Fruit fly (Drosophila melanogaster) whole organism, embryonic: ENCODE data around the gene frm.

Experiments used
- B-H1 ChIP-seq: fragments of 200-800 bp; sonication (Bioruptor generic); IDR thresholded peaks from 3 replicates; pipeline ENCODE4 v1.3.6; 2022; ENCODE audit warnings: missing biosample characterization, missing genetic modification characterization
- Bteb2 ChIP-seq: fragments of 200-800 bp; sonication (Bioruptor generic); optimal IDR thresholded peaks from 2 replicates; lab custom pipeline; 2016; ENCODE audit warnings: missing biosample characterization, missing genetic modification characterization
- CG12299 ChIP-seq: fragments of 200-800 bp; sonication (Bioruptor generic); optimal IDR thresholded peaks from 2 replicates; lab custom pipeline; 2018; ENCODE audit warnings: missing biosample characterization, mild to moderate bottlenecking, missing genetic modification characterization
- CG12744 ChIP-seq: fragments of 200-800 bp; sonication (Bioruptor generic); optimal IDR thresholded peaks from 2 replicates; lab custom pipeline; 2016; ENCODE audit warnings: missing biosample characterization, missing genetic modification characterization
- CG13775 ChIP-seq: fragments of 200-800 bp; sonication (Bioruptor generic); optimal IDR thresholded peaks from 3 replicates; lab custom pipeline; 2017; ENCODE audit warnings: missing biosample characterization, mild to moderate bottlenecking, missing genetic modification characterization
- CG1529 ChIP-seq: fragments of 200-800 bp; sonication (Bioruptor generic); optimal IDR thresholded peaks from 3 replicates; lab custom pipeline; 2018; ENCODE audit warnings: missing biosample characterization, missing genetic modification characterization
- CG16779 ChIP-seq: fragments of 200-800 bp; sonication (Bioruptor generic); IDR thresholded peaks from 2 replicates; pipeline ENCODE4 v1.3.6; 2022; ENCODE audit warnings: missing biosample characterization, missing genetic modification characterization
- CG16813 ChIP-seq: fragments of 200-800 bp; sonication (Bioruptor generic); IDR thresholded peaks from 3 replicates; pipeline ENCODE4 v1.3.6; 2022; ENCODE audit warnings: missing biosample characterization, missing genetic modification characterization; ENCODE audit not compliant: partially characterized antibody
- CG1792 ChIP-seq: fragments of 200-800 bp; sonication (Bioruptor generic); optimal IDR thresholded peaks from 2 replicates; lab custom pipeline; 2016; ENCODE audit warnings: missing biosample characterization, missing genetic modification characterization
- CG18764 ChIP-seq: fragments of 200-800 bp; sonication (Bioruptor generic); optimal IDR thresholded peaks from 3 replicates; lab custom pipeline; 2016; ENCODE audit warnings: missing biosample characterization, missing genetic modification characterization
- CG3281 ChIP-seq: fragments of 200-800 bp; sonication (Bioruptor generic); optimal IDR thresholded peaks from 3 replicates; lab custom pipeline; 2017; ENCODE audit warnings: missing biosample characterization, mild to moderate bottlenecking, missing genetic modification characterization
- CG4404 ChIP-seq: fragments of 200-800 bp; sonication (Bioruptor generic); IDR thresholded peaks from 2 replicates; pipeline ENCODE4 v1.3.6; 2022; ENCODE audit warnings: missing biosample characterization, missing genetic modification characterization
- CG6791 ChIP-seq: fragments of 200-800 bp; sonication (Bioruptor generic); IDR thresholded peaks from 3 replicates; pipeline ENCODE4 v1.3.6; 2022; ENCODE audit warnings: missing biosample characterization, missing genetic modification characterization; ENCODE audit not compliant: partially characterized antibody
- CG7928 ChIP-seq: fragments of 200-800 bp; sonication (Bioruptor generic); optimal IDR thresholded peaks from 2 replicates; lab custom pipeline; 2017; ENCODE audit warnings: missing biosample characterization, mild to moderate bottlenecking, missing genetic modification characterization
- CG8478 ChIP-seq: fragments of >200 bp; optimal IDR thresholded peaks from 2 replicates; lab custom pipeline; 2018
- CG9797 ChIP-seq: fragments of 200-800 bp; sonication (Bioruptor generic); optimal IDR thresholded peaks from 3 replicates; lab custom pipeline; 2018; ENCODE audit warnings: missing biosample characterization, mild to moderate bottlenecking, missing genetic modification characterization
- CG9876 ChIP-seq: fragments of 200-800 bp; sonication (Bioruptor generic); optimal IDR thresholded peaks from 2 replicates; lab custom pipeline; 2016; ENCODE audit warnings: missing biosample characterization, missing genetic modification characterization
- CTCF ChIP-seq: fragments of 200-800 bp; sonication (Bioruptor generic); optimal IDR thresholded peaks from 2 replicates; lab custom pipeline; 2017; ENCODE audit warnings: missing biosample characterization, mild to moderate bottlenecking, missing genetic modification characterization, moderate library complexity
- Deaf1 ChIP-seq: fragments of 200-800 bp; optimal IDR thresholded peaks from 3 replicates; lab custom pipeline; 2019; ENCODE audit warnings: missing biosample characterization, mild to moderate bottlenecking, missing genetic modification characterization, moderate library complexity
- HLH4C ChIP-seq: fragments of 200-800 bp; sonication (Bioruptor generic); IDR thresholded peaks from 3 replicates; pipeline ENCODE4 v1.3.6; 2022; ENCODE audit warnings: missing biosample characterization, missing genetic modification characterization; ENCODE audit not compliant: partially characterized antibody
- Hr78 ChIP-seq, 2 experiments: fragments of 200-800 bp in 1 of 2; fragments of >200 bp in 1 of 2; sonication (Bioruptor generic) in 1 of 2; optimal IDR thresholded peaks; 2 replicates each; lab custom pipeline; 2017 to 2019; ENCODE audit warnings: missing biosample characterization in 2 of 2, missing genetic modification characterization in 2 of 2, mild to moderate bottlenecking in 1 of 2, moderate library complexity in 1 of 2
- Nf-YA ChIP-seq: fragments of 200-800 bp; sonication (Bioruptor generic); IDR thresholded peaks from 2 replicates; pipeline ENCODE4 v1.3.6; 2022; ENCODE audit warnings: missing biosample characterization, missing genetic modification characterization
- Ptx1 ChIP-seq: fragments of 200-800 bp; sonication (Bioruptor generic); IDR thresholded peaks from 2 replicates; pipeline ENCODE4 v1.3.6; 2022; ENCODE audit warnings: missing biosample characterization, missing genetic modification characterization
- Rx ChIP-seq: fragments of 200-800 bp; sonication (Bioruptor generic); IDR thresholded peaks from 2 replicates; pipeline ENCODE4 v1.3.6; 2022; ENCODE audit warnings: missing biosample characterization, missing genetic modification characterization
- Sry-β ChIP-seq: fragments of 200-800 bp; sonication (Bioruptor generic); optimal IDR thresholded peaks from 2 replicates; lab custom pipeline; 2018; ENCODE audit warnings: missing biosample characterization, mild to moderate bottlenecking, missing genetic modification characterization, moderate library complexity
- TFAM ChIP-seq: fragments of 200-800 bp; sonication (Bioruptor generic); optimal IDR thresholded peaks from 2 replicates; lab custom pipeline; 2017; ENCODE audit warnings: missing biosample characterization, missing genetic modification characterization, inconsistent platforms
- Trl ChIP-seq, 3 experiments: fragments of >200 bp in 2 of 3; fragments of 200-800 bp in 1 of 3; sonication (Bioruptor generic) in 1 of 3; optimal IDR thresholded peaks; 2 replicates in 1 of 3; 3 replicates in 2 of 3; lab custom pipeline; 2016 to 2017; ENCODE audit warnings: missing biosample characterization in 1 of 3, missing genetic modification characterization in 1 of 3
- ash1 ChIP-seq: fragments of 200-800 bp; sonication (Bioruptor generic); optimal IDR thresholded peaks from 2 replicates; lab custom pipeline; 2018; ENCODE audit warnings: missing biosample characterization, mild to moderate bottlenecking, missing genetic modification characterization
- chinmo ChIP-seq: fragments of 200-800 bp; sonication (Bioruptor generic); IDR thresholded peaks from 4 replicates; pipeline ENCODE4 v1.3.6; 2022; ENCODE audit warnings: missing biosample characterization, missing genetic modification characterization; ENCODE audit not compliant: partially characterized antibody
- gro ChIP-seq: fragments of 200-800 bp; sonication (Bioruptor generic); optimal IDR thresholded peaks from 2 replicates; lab custom pipeline; 2016; ENCODE audit warnings: missing biosample characterization, missing genetic modification characterization
- ind ChIP-seq: fragments of 200-800 bp; sonication (Bioruptor generic); optimal IDR thresholded peaks from 3 replicates; lab custom pipeline; 2016; ENCODE audit warnings: missing biosample characterization, missing genetic modification characterization
- kni ChIP-seq: fragments of 200-800 bp; sonication (Bioruptor generic); optimal IDR thresholded peaks from 3 replicates; lab custom pipeline; 2017; ENCODE audit warnings: mild to moderate bottlenecking, missing biosample characterization, missing genetic modification reagents, missing genetic modification characterization
- lab ChIP-seq: fragments of 200-800 bp; sonication (Bioruptor generic); optimal IDR thresholded peaks from 3 replicates; lab custom pipeline; 2017; ENCODE audit warnings: missing biosample characterization, missing genetic modification characterization, mild to moderate bottlenecking, moderate library complexity, missing genetic modification reagents
- lmd ChIP-seq: fragments of 200-800 bp; sonication (Bioruptor generic); IDR thresholded peaks from 2 replicates; pipeline ENCODE4 v1.3.6; 2022; ENCODE audit warnings: missing biosample characterization, missing genetic modification characterization
- lov ChIP-seq, 2 experiments: fragments of 200-800 bp in 1 of 2; fragments of >200 bp in 1 of 2; sonication (Bioruptor generic) in 1 of 2; IDR thresholded peaks in 1 of 2; optimal IDR thresholded peaks in 1 of 2; 2 replicates in 1 of 2; 3 replicates in 1 of 2; pipeline versions ENCODE4 v1.3.6 to Lab custom; 2017 to 2022; ENCODE audit warnings: missing biosample characterization in 1 of 2, missing genetic modification characterization in 1 of 2
- maf-S ChIP-seq: fragments of 200-800 bp; sonication (Bioruptor generic); optimal IDR thresholded peaks from 2 replicates; lab custom pipeline; 2016; ENCODE audit warnings: missing biosample characterization, missing genetic modification characterization
- mam ChIP-seq: fragments of 200-800 bp; sonication (Bioruptor generic); optimal IDR thresholded peaks from 3 replicates; lab custom pipeline; 2016; ENCODE audit warnings: missing biosample characterization, missing genetic modification characterization
- mld ChIP-seq: fragments of 200-800 bp; sonication (Bioruptor generic); IDR thresholded peaks from 3 replicates; pipeline ENCODE4 v1.3.6; 2022; ENCODE audit warnings: missing biosample characterization, missing genetic modification characterization; ENCODE audit not compliant: partially characterized antibody
- nau ChIP-seq: fragments of 200-800 bp; sonication (Bioruptor generic); optimal IDR thresholded peaks from 3 replicates; lab custom pipeline; 2017; ENCODE audit warnings: missing biosample characterization, mild to moderate bottlenecking, missing genetic modification characterization, missing genetic modification reagents
- nerfin-1 ChIP-seq: fragments of 200-800 bp; sonication (Bioruptor generic); optimal IDR thresholded peaks from 3 replicates; lab custom pipeline; 2019; ENCODE audit warnings: missing biosample characterization, mild to moderate bottlenecking, missing genetic modification characterization, moderate library complexity
- nerfin-2 ChIP-seq: fragments of 200-800 bp; sonication (Bioruptor generic); IDR thresholded peaks from 2 replicates; pipeline ENCODE4 v1.3.6; 2022; ENCODE audit warnings: missing biosample characterization, missing genetic modification characterization; ENCODE audit not compliant: partially characterized antibody
- nmo ChIP-seq: fragments of 200-800 bp; sonication (Bioruptor generic); optimal IDR thresholded peaks from 2 replicates; lab custom pipeline; 2018; ENCODE audit warnings: missing biosample characterization, mild to moderate bottlenecking, missing genetic modification characterization, moderate library complexity
- pros ChIP-seq: fragments of 200-800 bp; sonication (Bioruptor generic); optimal IDR thresholded peaks from 3 replicates; lab custom pipeline; 2019; ENCODE audit warnings: missing biosample characterization, mild to moderate bottlenecking, missing genetic modification characterization, moderate library complexity
- sima ChIP-seq: fragments of 200-800 bp; sonication (Bioruptor generic); optimal IDR thresholded peaks from 2 replicates; lab custom pipeline; 2016; ENCODE audit warnings: missing biosample characterization, missing genetic modification characterization
- stwl ChIP-seq: fragments of 200-800 bp; sonication (Bioruptor generic); optimal IDR thresholded peaks from 3 replicates; lab custom pipeline; 2018; ENCODE audit warnings: missing biosample characterization, mild to moderate bottlenecking, missing genetic modification characterization, moderate library complexity
- sug ChIP-seq: fragments of 200-800 bp; optimal IDR thresholded peaks from 2 replicates; lab custom pipeline; 2019; ENCODE audit warnings: missing biosample characterization, mild to moderate bottlenecking, missing genetic modification characterization, moderate library complexity
- tll ChIP-seq, 2 experiments: fragments of 200-800 bp in 1 of 2; fragments of >200 bp in 1 of 2; sonication (Bioruptor generic) in 1 of 2; optimal IDR thresholded peaks; 2 replicates each; lab custom pipeline; 2017 to 2019; ENCODE audit warnings: missing biosample characterization in 2 of 2, missing genetic modification characterization in 2 of 2, mild to moderate bottlenecking in 1 of 2, moderate library complexity in 1 of 2
- tup ChIP-seq: fragments of 200-800 bp; sonication (Bioruptor generic); optimal IDR thresholded peaks from 2 replicates; lab custom pipeline; 2016; ENCODE audit warnings: missing biosample characterization, mild to moderate bottlenecking, missing genetic modification characterization, moderate library complexity
- z ChIP-seq: fragments of 200-800 bp; sonication (Bioruptor generic); IDR thresholded peaks from 3 replicates; pipeline ENCODE4 v1.3.6; 2022; ENCODE audit warnings: missing biosample characterization, missing genetic modification characterization

Gene frm

DNA sequence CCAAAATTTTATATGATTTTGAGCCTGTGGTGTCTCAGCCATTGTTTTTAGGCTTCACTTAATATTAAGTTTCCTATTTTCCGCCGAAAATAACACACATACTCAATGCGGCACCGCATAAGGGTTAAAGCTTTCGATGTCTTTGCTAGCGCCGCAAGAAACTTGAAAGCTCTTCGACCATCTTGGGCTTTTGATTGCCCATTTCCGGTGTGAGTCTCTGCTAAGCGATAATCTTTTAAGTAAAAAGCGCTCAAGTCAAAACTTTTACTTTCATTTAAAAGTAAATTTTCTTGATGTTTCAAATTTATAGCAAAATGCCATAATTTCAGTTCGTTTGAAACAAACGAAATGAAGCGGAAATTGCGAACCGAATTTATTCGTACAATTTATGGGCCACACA lies 39.0 kb downstream of the frm start (continued):
- TF ChIP-seq Deaf1 (peak; percentile 73), CG9876 (GFP tag; lab: Kevin White, UChicago) (peak; percentile 90), CG1529 (GFP tag; lab: Kevin White, UChicago) (peak; percentile 82), nerfin-2 (GFP tag; lab: Robert Waterston, UW) (no peak), TFAM (peak; percentile 75), Bteb2 (peak; percentile 91), ash1 (peak; percentile 80), CTCF (peak; percentile 87), maf-S (GFP tag; lab: Kevin White, UChicago) (peak; percentile 85), Rx (GFP tag; lab: Robert Waterston, UW) (peak; percentile 87), lmd (GFP tag; lab: Robert Waterston, UW) (peak; percentile 69; the same call in 1 of the 2 replicates), gro (peak; percentile 96), lab (peak; percentile 97), sima (peak; percentile 72), CG1792 (GFP tag; lab: Kevin White, UChicago) (peak; percentile 79), stwl (tag; lab: Kevin White, UChicago) (peak; percentile 76), mld (GFP tag; lab: Robert Waterston, UW) (no peak), CG9797 (GFP tag; lab: Kevin White, UChicago) (no peak), CG12299 (tag; lab: Kevin White, UChicago) (peak; percentile 82), tll (GFP tag; optimal IDR thresholded peaks at IDR 0.05; lab: Kevin White, UChicago) (no peak), CG8478 (no peak), CG7928 (GFP tag; lab: Kevin White, UChicago) (peak; percentile 67), pros (GFP tag; lab: Kevin White, UChicago) (peak; percentile 64), CG6791 (GFP tag; lab: Robert Waterston, UW) (no peak), HLH4C (GFP tag; lab: Robert Waterston, UW) (no peak), tup (GFP tag; lab: Kevin White, UChicago) (peak; percentile 42), sug (tag; lab: Kevin White, UChicago) (peak; percentile 88), Trl (optimal IDR thresholded peaks at IDR 0.05; lab: Kevin White, UChicago) (no peak), Trl (GFP tag; optimal IDR thresholded peaks at IDR 0.05; lab: Kevin White, UChicago) (peak; percentile 90), CG16813 (GFP tag; lab: Robert Waterston, UW) (no peak), nerfin-1 (tag; lab: Kevin White, UChicago) (no peak), Ptx1 (GFP tag; lab: Robert Waterston, UW) (peak; percentile 83), lov (optimal IDR thresholded peaks at IDR 0.05; lab: Kevin White, UChicago) (no peak), lov (GFP tag; IDR thresholded peaks at IDR 0.05; lab: Robert Waterston, UW) (peak; percentile 91), CG4404 (GFP tag; lab: Robert Waterston, UW) (peak; percentile 27; the same call in 1 of the 2 replicates), CG13775 (GFP tag; lab: Kevin White, UChicago) (peak; percentile 89), mam (peak; percentile 77), CG18764 (GFP tag; lab: Kevin White, UChicago) (peak; percentile 87), CG12744 (peak; percentile 92), ind (peak; percentile 62), z (GFP tag; lab: Robert Waterston, UW) (peak; percentile 52; the same call in 1 of the 3 replicates), Sry-β (GFP tag; lab: Kevin White, UChicago) (peak; percentile 47), CG16779 (peak; percentile 51; the same call in 1 of the 2 replicates), nau (peak; percentile 93), Hr78 (GFP tag; optimal IDR thresholded peaks at IDR 0.05; lab: Kevin White, UChicago) (no peak), CG3281 (GFP tag; lab: Kevin White, UChicago) (peak; percentile 94), chinmo (GFP tag; lab: Robert Waterston, UW) (peak; percentile 77; the same call in 1 of the 4 replicates), nmo (peak; percentile 71), kni (no peak), Nf-YA (peak; percentile 85), B-H1 (GFP tag; lab: Robert Waterston, UW) (peak; percentile 63; the same call in 2 of the 3 replicates)
